Worm (Caenorhabditis elegans) whole organism, young adult: ENCODE results near the gene oac-50.

Experiments used
- ama-1 ChIP-seq, 3 experiments: fragments of 150-350 bp in 1 of 3; sonication (generic microtip) in 2 of 3; optimal IDR thresholded peaks; 2 replicates each; lab custom pipeline; 2014 to 2018; ENCODE audit warnings: missing biosample characterization in 2 of 3, missing genetic modification characterization in 2 of 3, missing genetic modification reagents in 2 of 3
- snpc-1.3 ChIP-seq: sonication (generic microtip); optimal IDR thresholded peaks from 2 replicates; lab custom pipeline; 2017; ENCODE audit warnings: missing genetic modification characterization, mild to moderate bottlenecking, missing compliant biosample characterization, antibody characterized with exemption, moderate library complexity, missing genotype, missing genetic modification reagents; ENCODE audit not compliant: insufficient read depth

DNA sequence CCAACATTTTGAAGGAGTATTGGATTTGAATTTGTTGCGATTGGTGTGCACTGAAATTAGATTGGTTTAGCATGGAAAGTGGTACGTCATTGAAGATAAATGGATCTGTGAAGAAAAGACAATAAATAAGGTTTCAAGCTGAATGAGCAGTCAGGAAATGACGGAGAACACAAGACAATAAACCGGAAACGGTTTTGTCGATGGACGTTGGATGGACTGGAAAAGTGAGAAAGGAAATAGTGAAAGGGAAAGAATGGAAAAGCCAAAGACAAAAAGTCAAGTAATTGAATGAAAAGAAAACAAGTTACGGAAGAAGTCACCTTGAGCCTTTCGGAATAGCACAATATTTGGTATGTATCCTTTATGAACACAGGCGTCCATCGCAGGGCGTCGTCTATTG lies 2.9 kb upstream of the oac-50 start, which contains the start of gene T27E4.7:
- TF ChIP-seq ama-1 (optimal IDR thresholded peaks at IDR 0.05; lab: Kevin White, UChicago): no peak
- no peak for TF ChIP-seq ama-1 (GFP tag; optimal IDR thresholded peaks at IDR 0.05; lab: Kevin White, UChicago)
- no peak for TF ChIP-seq snpc-1.3 (tag; lab: Kevin White, UChicago)
